Fruit fly (Drosophila melanogaster): ENCODE data around the gene CG15332.
A peak's percentile ranks its signal among the peaks of the same experiment; 100 is the strongest.

dm6 chrX:7933210-7933915 lies 22.4 kb downstream of the CG15332 start, which contains the start of the genes Dhdds and RpS14a:
- no peak for TF ChIP-seq CG11902 (GFP tag; optimal IDR thresholded peaks at IDR 0.05)
- no peak for TF ChIP-seq pdm3 (GFP tag; optimal IDR thresholded peaks at IDR 0.05)
- TF ChIP-seq spab (GFP tag; optimal IDR thresholded peaks at IDR 0.05), result no peak
- no peak for TF ChIP-seq Ets21C (GFP tag; optimal IDR thresholded peaks at IDR 0.05)
- TF ChIP-seq lz (GFP tag; optimal IDR thresholded peaks at IDR 0.05), result peak; percentile 70
- TF ChIP-seq CG11294 (GFP tag; IDR thresholded peaks at IDR 0.05), result no peak
- peak; percentile 37 for TF ChIP-seq CG6792 (GFP tag; optimal IDR thresholded peaks at IDR 0.05)
- peak; percentile 53 for TF ChIP-seq CG3919 (GFP tag; optimal IDR thresholded peaks at IDR 0.05)
- no peak for TF ChIP-seq Hr38 (GFP tag; optimal IDR thresholded peaks at IDR 0.05)
- TF ChIP-seq Hr39 (GFP tag; optimal IDR thresholded peaks at IDR 0.05), result peak; percentile 50
- peak; percentile 24 for TF ChIP-seq Blimp-1 (GFP tag; optimal IDR thresholded peaks at IDR 0.05)

Data from whole organism, prepupa.